Fruit fly (Drosophila melanogaster) whole organism, embryonic: ENCODE measurements around the gene mfr.

Experiments
- ATbp ChIP-seq: fragments of 200-800 bp; sonication (Bioruptor generic); optimal IDR thresholded peaks from 2 replicates; lab custom pipeline; 2017; ENCODE audit warnings: missing biosample characterization, mild to moderate bottlenecking, missing genetic modification characterization, missing genetic modification reagents
- B-H1 ChIP-seq: fragments of 200-800 bp; sonication (Bioruptor generic); IDR thresholded peaks from 3 replicates; pipeline ENCODE4 v1.3.6; 2022; ENCODE audit warnings: missing biosample characterization, missing genetic modification characterization
- Bgb ChIP-seq: fragments of 200-800 bp; sonication (Bioruptor generic); IDR thresholded peaks from 2 replicates; pipeline ENCODE4 v1.3.6; 2022; ENCODE audit warnings: missing biosample characterization, missing genetic modification characterization; ENCODE audit not compliant: partially characterized antibody
- CG10147 ChIP-seq: fragments of 200-800 bp; sonication (Bioruptor generic); optimal IDR thresholded peaks from 2 replicates; lab custom pipeline; 2019; ENCODE audit warnings: missing biosample characterization, mild to moderate bottlenecking, missing genetic modification characterization, moderate library complexity
- CG10431 ChIP-seq: fragments of 200-800 bp; sonication (Bioruptor generic); optimal IDR thresholded peaks from 3 replicates; lab custom pipeline; 2018; ENCODE audit warnings: missing biosample characterization, mild to moderate bottlenecking, missing genetic modification characterization
- CG10543 ChIP-seq: fragments of 200-800 bp; sonication (Bioruptor generic); optimal IDR thresholded peaks from 3 replicates; lab custom pipeline; 2017; ENCODE audit warnings: missing biosample characterization, mild to moderate bottlenecking, missing genetic modification characterization, moderate library complexity
- CG10654 ChIP-seq: fragments of 200-800 bp; sonication (Bioruptor generic); optimal IDR thresholded peaks from 2 replicates; lab custom pipeline; 2016; ENCODE audit warnings: missing biosample characterization, missing genetic modification characterization
- CG11085 ChIP-seq: fragments of 200-800 bp; sonication (Bioruptor generic); IDR thresholded peaks from 2 replicates; pipeline ENCODE4 v1.3.6; 2022; ENCODE audit warnings: missing biosample characterization, missing genetic modification characterization
- CG1233 ChIP-seq: fragments of 200-800 bp; sonication (Bioruptor generic); optimal IDR thresholded peaks from 4 replicates; lab custom pipeline; 2018; ENCODE audit warnings: missing biosample characterization, mild to moderate bottlenecking, missing genetic modification characterization
- CG14050 ChIP-seq: fragments of 200-800 bp; sonication (Bioruptor generic); IDR thresholded peaks from 3 replicates; pipeline ENCODE4 v1.3.6; 2022; ENCODE audit warnings: missing biosample characterization, missing genetic modification characterization
- CG17359 ChIP-seq: fragments of 200-800 bp; sonication (Bioruptor generic); optimal IDR thresholded peaks from 3 replicates; lab custom pipeline; 2018; ENCODE audit warnings: missing biosample characterization, mild to moderate bottlenecking, missing genetic modification characterization, moderate library complexity
- CG1832 ChIP-seq: fragments of 200-800 bp; sonication (Bioruptor generic); optimal IDR thresholded peaks from 2 replicates; lab custom pipeline; 2017; ENCODE audit warnings: missing biosample characterization, mild to moderate bottlenecking, missing genetic modification characterization, inconsistent platforms
- CG18476 ChIP-seq: fragments of 200-800 bp; sonication (Bioruptor generic); optimal IDR thresholded peaks from 2 replicates; lab custom pipeline; 2016; ENCODE audit warnings: missing biosample characterization, mild to moderate bottlenecking, missing genetic modification characterization
- CG2129 ChIP-seq: fragments of 200-800 bp; sonication (Bioruptor generic); IDR thresholded peaks from 2 replicates; pipeline ENCODE4 v1.3.6; 2022; ENCODE audit warnings: missing biosample characterization, missing genetic modification characterization; ENCODE audit not compliant: partially characterized antibody
- CG32772 ChIP-seq: fragments of 200-800 bp; sonication (Bioruptor generic); IDR thresholded peaks from 2 replicates; pipeline ENCODE4 v1.3.6; 2022; ENCODE audit warnings: missing biosample characterization, missing genetic modification characterization
- CG33557 ChIP-seq: fragments of 200-800 bp; sonication (Bioruptor generic); optimal IDR thresholded peaks from 2 replicates; lab custom pipeline; 2019; ENCODE audit warnings: missing biosample characterization, mild to moderate bottlenecking, missing genetic modification characterization, moderate library complexity
- CG3995 ChIP-seq: fragments of 200-800 bp; sonication (Bioruptor generic); optimal IDR thresholded peaks from 3 replicates; lab custom pipeline; 2016; ENCODE audit warnings: missing biosample characterization, missing genetic modification characterization
- CG6272 ChIP-seq: fragments of 200-800 bp; sonication (Bioruptor generic); IDR thresholded peaks from 2 replicates; pipeline ENCODE4 v1.3.6; 2022; ENCODE audit warnings: missing biosample characterization, missing genetic modification characterization
- CG7839 ChIP-seq: fragments of 200-800 bp; sonication (Bioruptor generic); optimal IDR thresholded peaks from 3 replicates; lab custom pipeline; 2018; ENCODE audit warnings: missing biosample characterization, mild to moderate bottlenecking, missing genetic modification characterization, moderate library complexity
- CG8944 ChIP-seq: fragments of 200-800 bp; sonication (Bioruptor generic); optimal IDR thresholded peaks from 3 replicates; lab custom pipeline; 2016; ENCODE audit warnings: missing biosample characterization, missing genetic modification characterization
- Camta ChIP-seq: fragments of 200-800 bp; sonication (Bioruptor generic); optimal IDR thresholded peaks from 2 replicates; lab custom pipeline; 2016; ENCODE audit warnings: missing biosample characterization, missing genetic modification characterization
- CoRest ChIP-seq: fragments of 200-800 bp; sonication (Bioruptor generic); optimal IDR thresholded peaks from 3 replicates; lab custom pipeline; 2018; ENCODE audit warnings: missing biosample characterization, mild to moderate bottlenecking, missing genetic modification characterization, moderate library complexity
- Fer1 ChIP-seq: fragments of 200-800 bp; sonication (Bioruptor generic); optimal IDR thresholded peaks from 2 replicates; lab custom pipeline; 2017; ENCODE audit warnings: missing biosample characterization, mild to moderate bottlenecking, missing genetic modification characterization
- Fer3 ChIP-seq: fragments of 200-800 bp; sonication (Bioruptor generic); optimal IDR thresholded peaks from 2 replicates; lab custom pipeline; 2018; ENCODE audit warnings: missing biosample characterization, mild to moderate bottlenecking, missing genetic modification characterization, moderate library complexity
- Gug ChIP-seq: fragments of 200-800 bp; sonication (Bioruptor generic); IDR thresholded peaks from 4 replicates; pipeline ENCODE4 v1.3.6; 2022; ENCODE audit warnings: missing biosample characterization, missing genetic modification characterization
- H15 ChIP-seq: fragments of 200-800 bp; sonication (Bioruptor generic); IDR thresholded peaks from 3 replicates; pipeline ENCODE4 v1.3.6; 2022; ENCODE audit warnings: missing biosample characterization, missing genetic modification characterization
- MBD-R2 ChIP-seq: fragments of 200-800 bp; sonication (Bioruptor generic); IDR thresholded peaks from 2 replicates; pipeline ENCODE4 v1.3.6; 2022; ENCODE audit warnings: missing biosample characterization, missing genetic modification characterization
- NC2β ChIP-seq: fragments of 200-800 bp; sonication (Bioruptor generic); optimal IDR thresholded peaks from 2 replicates; lab custom pipeline; 2016; ENCODE audit warnings: missing biosample characterization, missing genetic modification characterization
- NfI ChIP-seq: fragments of 200-800 bp; sonication (Bioruptor generic); optimal IDR thresholded peaks from 3 replicates; lab custom pipeline; 2018; ENCODE audit warnings: missing biosample characterization, mild to moderate bottlenecking, missing genetic modification characterization, moderate library complexity
- Sin3A ChIP-seq: fragments of >200 bp; optimal IDR thresholded peaks from 2 replicates; lab custom pipeline; 2018
- Stat92E ChIP-seq, 3 experiments: fragments of >200 bp in 2 of 3; fragments of 200-800 bp in 1 of 3; sonication (Bioruptor generic) in 1 of 3; optimal IDR thresholded peaks; 2 replicates each; lab custom pipeline; 2017 to 2019; ENCODE audit warnings: missing biosample characterization in 3 of 3, missing genetic modification characterization in 3 of 3, mild to moderate bottlenecking in 1 of 3, moderate library complexity in 1 of 3
- YL-1 ChIP-seq: fragments of 200-800 bp; sonication (Bioruptor generic); optimal IDR thresholded peaks from 3 replicates; lab custom pipeline; 2017; ENCODE audit warnings: missing biosample characterization, mild to moderate bottlenecking, missing genetic modification characterization
- chif ChIP-seq, 2 experiments: fragments of 200-800 bp; sonication (Bioruptor generic); optimal IDR thresholded peaks; 3 replicates each; lab custom pipeline; 2016; ENCODE audit warnings: missing biosample characterization in 2 of 2, missing genetic modification characterization in 2 of 2
- danr ChIP-seq: fragments of 200-800 bp; sonication (Bioruptor generic); IDR thresholded peaks from 2 replicates; pipeline ENCODE4 v1.3.6; 2022; ENCODE audit warnings: missing biosample characterization, missing genetic modification characterization
- dimm ChIP-seq: fragments of 200-800 bp; sonication (Bioruptor generic); IDR thresholded peaks from 2 replicates; pipeline ENCODE4 v1.3.6; 2022; ENCODE audit warnings: missing biosample characterization, missing genetic modification characterization
- disco-r ChIP-seq: fragments of 200-800 bp; sonication (Bioruptor generic); optimal IDR thresholded peaks from 2 replicates; lab custom pipeline; 2016; ENCODE audit warnings: missing biosample characterization, missing genetic modification characterization
- dmrt11E ChIP-seq: fragments of 200-800 bp; sonication (Bioruptor generic); optimal IDR thresholded peaks from 3 replicates; lab custom pipeline; 2018; ENCODE audit warnings: missing biosample characterization, mild to moderate bottlenecking, missing genetic modification characterization, moderate library complexity
- fd3F ChIP-seq: fragments of 200-800 bp; sonication (Bioruptor generic); optimal IDR thresholded peaks from 2 replicates; lab custom pipeline; 2018; ENCODE audit warnings: missing biosample characterization, mild to moderate bottlenecking, missing genetic modification characterization, moderate library complexity
- ftz-f1 ChIP-seq: fragments of 200-800 bp; sonication (Bioruptor generic); optimal IDR thresholded peaks from 2 replicates; lab custom pipeline; 2016; ENCODE audit warnings: missing biosample characterization, missing genetic modification characterization
- gce ChIP-seq: fragments of 200-800 bp; sonication (Bioruptor generic); IDR thresholded peaks from 3 replicates; pipeline ENCODE4 v1.3.6; 2022; ENCODE audit warnings: missing biosample characterization, missing genetic modification characterization
- gcm ChIP-seq: fragments of 200-800 bp; sonication (Bioruptor generic); optimal IDR thresholded peaks from 2 replicates; lab custom pipeline; 2019; ENCODE audit warnings: missing biosample characterization, mild to moderate bottlenecking, missing genetic modification characterization, moderate library complexity
- grn ChIP-seq: fragments of 200-800 bp; sonication (Bioruptor generic); optimal IDR thresholded peaks from 3 replicates; lab custom pipeline; 2017; ENCODE audit warnings: missing biosample characterization, missing genetic modification characterization
- klu ChIP-seq: fragments of 200-800 bp; sonication (Bioruptor generic); IDR thresholded peaks from 2 replicates; pipeline ENCODE4 v1.3.6; 2022; ENCODE audit warnings: missing biosample characterization, missing genetic modification characterization
- lilli ChIP-seq: fragments of 200-800 bp; sonication (Bioruptor generic); optimal IDR thresholded peaks from 3 replicates; lab custom pipeline; 2016; ENCODE audit warnings: missing biosample characterization, missing genetic modification characterization
- maf-S ChIP-seq: fragments of 200-800 bp; sonication (Bioruptor generic); optimal IDR thresholded peaks from 2 replicates; lab custom pipeline; 2016; ENCODE audit warnings: missing biosample characterization, missing genetic modification characterization
- nerfin-2 ChIP-seq: fragments of 200-800 bp; sonication (Bioruptor generic); IDR thresholded peaks from 2 replicates; pipeline ENCODE4 v1.3.6; 2022; ENCODE audit warnings: missing biosample characterization, missing genetic modification characterization; ENCODE audit not compliant: partially characterized antibody
- pb ChIP-seq: fragments of 200-800 bp; sonication (Bioruptor generic); optimal IDR thresholded peaks from 3 replicates; lab custom pipeline; 2016; ENCODE audit warnings: missing biosample characterization, missing genetic modification characterization
- pzg ChIP-seq: fragments of 200-800 bp; sonication (Bioruptor generic); optimal IDR thresholded peaks from 3 replicates; lab custom pipeline; 2018; ENCODE audit warnings: missing biosample characterization, mild to moderate bottlenecking, missing genetic modification characterization, moderate library complexity
- seq ChIP-seq: fragments of 200-800 bp; sonication (Bioruptor generic); IDR thresholded peaks from 2 replicates; pipeline ENCODE4 v1.3.6; 2022; ENCODE audit warnings: missing biosample characterization, missing genetic modification characterization
- tup ChIP-seq: fragments of 200-800 bp; sonication (Bioruptor generic); optimal IDR thresholded peaks from 2 replicates; lab custom pipeline; 2016; ENCODE audit warnings: missing biosample characterization, mild to moderate bottlenecking, missing genetic modification characterization, moderate library complexity
- unc-4 ChIP-seq: fragments of 200-800 bp; sonication (Bioruptor generic); IDR thresholded peaks from 2 replicates; pipeline ENCODE4 v1.3.6; 2022; ENCODE audit warnings: missing biosample characterization, missing genetic modification characterization; ENCODE audit not compliant: partially characterized antibody

The mfr gene

dm6 chr3L:8954648-8955033, 42.2 kb upstream of the mfr start, which contains the start of gene GNBP3 (continued):
- TF ChIP-seq danr = no peak
- TF ChIP-seq Fer1 (GFP tag; lab: Kevin White, UChicago) = peak; percentile 88
- peak; percentile 87 for TF ChIP-seq CG10147 (GFP tag; lab: Kevin White, UChicago)
- no peak for TF ChIP-seq Bgb (GFP tag; lab: Robert Waterston, UW)
- no peak for TF ChIP-seq ATbp
- peak; percentile 25 for TF ChIP-seq CG3995 (GFP tag; lab: Kevin White, UChicago)
- 0 out of 2 replicates have a peak, but pooled peaks have one; percentile 27 for TF ChIP-seq CG32772
- peak; percentile 51 for TF ChIP-seq Camta
- no peak for TF ChIP-seq maf-S (GFP tag; lab: Kevin White, UChicago)
- peak; percentile 83 for TF ChIP-seq CG1233 (GFP tag; lab: Kevin White, UChicago)
- TF ChIP-seq grn (GFP tag; lab: Kevin White, UChicago) = no peak
- TF ChIP-seq disco-r (GFP tag; lab: Kevin White, UChicago) = no peak
- TF ChIP-seq seq = no peak
- no peak for TF ChIP-seq unc-4
- peak; percentile 61 for TF ChIP-seq CG17359
- TF ChIP-seq CG10543 = peak; percentile 56
- no peak for TF ChIP-seq Stat92E (GFP tag; optimal IDR thresholded peaks at IDR 0.05; lab: Kevin White, UChicago)
- TF ChIP-seq nerfin-2 (GFP tag; lab: Robert Waterston, UW) = no peak
- no peak; the same call in 2 of the 3 replicates for TF ChIP-seq B-H1 (GFP tag; lab: Robert Waterston, UW)
- TF ChIP-seq NC2β (GFP tag; lab: Kevin White, UChicago) = no peak
- peak; percentile 77 for TF ChIP-seq Fer3 (tag; lab: Kevin White, UChicago)
- TF ChIP-seq CG6272 (GFP tag; lab: Robert Waterston, UW) = 0 out of 2 replicates have a peak, but pooled peaks have one; percentile 19
- peak; percentile 59 for TF ChIP-seq dmrt11E (tag; lab: Kevin White, UChicago)
- no peak for TF ChIP-seq CG10431 (GFP tag; lab: Kevin White, UChicago)
- no peak for TF ChIP-seq H15 (GFP tag; lab: Robert Waterston, UW)
- no peak for TF ChIP-seq tup (GFP tag; lab: Kevin White, UChicago)
- peak; percentile 67 for TF ChIP-seq CG7839 (tag; lab: Kevin White, UChicago)
- TF ChIP-seq MBD-R2 (GFP tag; lab: Robert Waterston, UW) = peak; percentile 17; the same call in 1 of the 2 replicates
- no peak; the same call in 2 of the 3 replicates for TF ChIP-seq gce (GFP tag; lab: Robert Waterston, UW)
- no peak for TF ChIP-seq Sin3A (lab: Kevin White, UChicago)
- peak; percentile 36; the same call in 1 of the 2 replicates for TF ChIP-seq klu (GFP tag; lab: Robert Waterston, UW)
- peak; percentile 22 for TF ChIP-seq fd3F (GFP tag; lab: Kevin White, UChicago)
- peak; percentile 27 for TF ChIP-seq CG33557 (GFP tag; lab: Kevin White, UChicago)
- no peak for TF ChIP-seq chif (GFP tag; optimal IDR thresholded peaks at IDR 0.05; lab: Kevin White, UChicago)
- TF ChIP-seq Gug (GFP tag; lab: Robert Waterston, UW) = no peak; the same call in 3 of the 4 replicates
- no peak for TF ChIP-seq CG1832
- peak; percentile 19 for TF ChIP-seq CG10654
- TF ChIP-seq pb (GFP tag; lab: Kevin White, UChicago) = no peak
- 0 out of 2 replicates have a peak, but pooled peaks have one; percentile 51 for TF ChIP-seq CG11085
- TF ChIP-seq NfI (GFP tag; lab: Kevin White, UChicago) = peak; percentile 16
- TF ChIP-seq CG8944 (GFP tag; lab: Kevin White, UChicago) = no peak
- peak; percentile 74 for TF ChIP-seq CG18476 (GFP tag; lab: Kevin White, UChicago)
- TF ChIP-seq YL-1 (GFP tag; lab: Kevin White, UChicago) = no peak
- no peak for TF ChIP-seq pzg (GFP tag; lab: Kevin White, UChicago)
- peak; percentile 9 for TF ChIP-seq gcm (GFP tag; lab: Kevin White, UChicago)
- no peak for TF ChIP-seq CG2129 (GFP tag; lab: Robert Waterston, UW)
- TF ChIP-seq lilli = peak; percentile 64
- no peak for TF ChIP-seq CG14050 (GFP tag; lab: Robert Waterston, UW)
- no peak for TF ChIP-seq dimm
- TF ChIP-seq CoRest (tag; lab: Kevin White, UChicago) = peak; percentile 35
- TF ChIP-seq ftz-f1 (GFP tag; lab: Kevin White, UChicago) = no peak
